Worm (Caenorhabditis elegans) whole organism, midembryonic: ENCODE measurements around the gene Y69A2AR.24.

Source experiments
- T22C8.4 ChIP-seq: fragments of 200-800 bp; sonication (Bioruptor generic); IDR thresholded peaks from 2 replicates; pipeline ENCODE4 v1.3.6; 2022; ENCODE audit warnings: missing genetic modification characterization, missing compliant biosample characterization
- ref-1 ChIP-seq: fragments of 200-800 bp; sonication (Bioruptor generic); conservative IDR thresholded peaks from 2 replicates; pipeline ENCODE4 v1.3.6; 2022; ENCODE audit warnings: missing genetic modification reagents, missing genetic modification characterization, missing compliant biosample characterization
- tab-1 ChIP-seq: fragments of 200-800 bp; sonication (Bioruptor generic); IDR thresholded peaks from 2 replicates; pipeline ENCODE4 v1.3.6; 2022; ENCODE audit warnings: missing genetic modification characterization, missing compliant biosample characterization
- ztf-23 ChIP-seq: fragments of 200-800 bp; sonication (Bioruptor generic); IDR thresholded peaks from 2 replicates; pipeline ENCODE4 v1.3.6; 2022; ENCODE audit warnings: missing genetic modification reagents, missing genetic modification characterization, missing compliant biosample characterization

DNA sequence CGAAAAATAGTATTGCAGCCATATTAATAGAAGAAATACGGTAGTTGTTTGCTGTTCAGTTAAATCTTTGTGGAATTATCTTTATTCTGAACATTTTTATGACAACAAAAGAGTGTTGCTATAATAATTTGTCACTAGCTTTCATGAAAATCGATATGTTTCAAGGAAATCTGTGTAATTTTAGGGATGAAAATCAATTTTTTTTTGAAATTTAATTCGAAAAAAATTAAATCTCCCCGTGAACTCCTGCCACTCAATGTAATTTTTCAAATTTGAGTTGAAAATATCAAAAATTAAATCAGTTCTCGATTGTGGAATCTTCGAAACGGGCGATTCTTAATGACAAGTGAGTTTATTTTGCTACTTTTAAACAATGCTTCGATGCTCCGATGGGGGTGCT is 2.5 kb downstream of the Y69A2AR.24 start, which contains the start of gene Y69A2AR.46:
- TF ChIP-seq ztf-23 (no peak), tab-1 (GFP tag; lab: Robert Waterston, UW) (no peak), T22C8.4 (GFP tag; lab: Robert Waterston, UW) (no peak), ref-1 (GFP tag; lab: Robert Waterston, UW) (no peak)
